Fruit fly (Drosophila melanogaster): ENCODE results near the gene sn.

Gene sn

DNA sequence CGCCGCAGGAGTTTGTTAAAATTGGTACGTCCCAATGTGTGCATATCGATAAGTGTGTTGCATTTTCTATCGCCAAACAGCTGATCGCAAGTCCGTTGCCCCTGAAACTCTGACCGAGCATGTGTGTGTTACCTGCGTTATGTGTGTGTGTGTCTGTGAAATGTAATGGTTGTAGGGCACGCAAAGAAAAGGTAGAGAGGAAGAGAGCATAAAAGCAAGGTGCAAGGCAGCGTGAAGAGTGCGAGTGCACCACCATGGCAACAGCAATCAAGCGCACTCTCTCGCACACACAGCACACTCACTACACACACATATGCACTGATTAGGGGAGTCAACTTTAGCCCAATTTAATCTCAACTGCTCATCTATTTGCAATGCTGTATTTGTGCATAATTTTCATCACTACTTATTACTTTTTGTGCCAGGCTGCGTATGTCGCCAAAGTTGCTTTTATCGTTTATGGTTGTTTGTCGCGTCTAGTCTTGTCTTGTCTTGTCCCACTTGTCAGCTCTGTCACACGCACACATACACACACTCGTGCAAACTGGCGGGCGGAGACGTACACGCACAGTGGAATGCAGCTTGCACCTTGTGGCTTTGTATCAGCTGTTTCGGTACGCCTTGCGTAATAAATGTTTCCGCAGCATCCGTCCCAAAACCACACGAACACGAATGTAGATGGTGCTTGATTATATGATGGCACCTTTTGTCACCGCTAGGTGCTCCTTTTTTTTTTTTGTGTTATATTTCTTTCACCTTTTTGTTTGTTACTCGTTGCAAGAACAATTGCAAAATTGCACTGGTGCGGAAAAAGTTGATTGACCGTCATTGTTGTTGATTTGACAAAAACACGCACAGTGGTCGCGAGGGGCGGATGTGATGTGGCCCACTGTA lies 26.0 kb upstream of the sn start (continued):
- TF ChIP-seq D (optimal IDR thresholded peaks at IDR 0.05): no peak
- TF ChIP-seq D (GFP tag; optimal IDR thresholded peaks at IDR 0.05): peak; percentile 93
- TF ChIP-seq Poxn (GFP tag; IDR thresholded peaks at IDR 0.05): no peak
- TF ChIP-seq mirr (GFP tag; optimal IDR thresholded peaks at IDR 0.05): no peak
- TF ChIP-seq CG2202 (tag; optimal IDR thresholded peaks at IDR 0.05): peak; percentile 73
- TF ChIP-seq CG1602 (GFP tag; optimal IDR thresholded peaks at IDR 0.05): peak; percentile 73
- TF ChIP-seq CG12299 (tag; optimal IDR thresholded peaks at IDR 0.05): peak; percentile 35
- TF ChIP-seq salm (tag; optimal IDR thresholded peaks at IDR 0.05): peak; percentile 45
- peak; percentile 89 for TF ChIP-seq CG16863 (GFP tag; optimal IDR thresholded peaks at IDR 0.05)
- no peak for TF ChIP-seq pzg (GFP tag; optimal IDR thresholded peaks at IDR 0.05)
- peak; percentile 38 for TF ChIP-seq CG30020 (tag; optimal IDR thresholded peaks at IDR 0.05)
- TF ChIP-seq CG10979 (tag; optimal IDR thresholded peaks at IDR 0.05): peak; percentile 90
- TF ChIP-seq ato (GFP tag; IDR thresholded peaks at IDR 0.05; ENCODE audit: partially characterized antibody): no peak
- TF ChIP-seq TFAM (GFP tag; optimal IDR thresholded peaks at IDR 0.05): peak; percentile 40
- no peak for TF ChIP-seq CG12769 (tag; optimal IDR thresholded peaks at IDR 0.05)
- no peak for TF ChIP-seq CG34224 (GFP tag; IDR thresholded peaks at IDR 0.05; ENCODE audit: partially characterized antibody)
- peak; percentile 42 for TF ChIP-seq emc (GFP tag; optimal IDR thresholded peaks at IDR 0.05)
- TF ChIP-seq Bteb2 (GFP tag; optimal IDR thresholded peaks at IDR 0.05): no peak
- TF ChIP-seq CG14050 (GFP tag; IDR thresholded peaks at IDR 0.05): peak; percentile 38; the same call in 1 of the 3 replicates
- no peak for TF ChIP-seq Dp (GFP tag; optimal IDR thresholded peaks at IDR 0.05)
- TF ChIP-seq CG10267 (tag; optimal IDR thresholded peaks at IDR 0.05): peak; percentile 73
- peak; percentile 76 for TF ChIP-seq tx (GFP tag; optimal IDR thresholded peaks at IDR 0.05)
- no peak for TF ChIP-seq stwl (tag; optimal IDR thresholded peaks at IDR 0.05)
- TF ChIP-seq C15 (GFP tag; IDR thresholded peaks at IDR 0.05): no peak; the same call in 2 of the 3 replicates
- peak; percentile 83 for TF ChIP-seq wor (GFP tag; IDR thresholded peaks at IDR 0.05)
- peak; percentile 68; the same call in 1 of the 2 replicates for TF ChIP-seq CG32767 (GFP tag; IDR thresholded peaks at IDR 0.05)
- TF ChIP-seq kah (GFP tag; optimal IDR thresholded peaks at IDR 0.05): peak; percentile 65
- TF ChIP-seq Sin3A (optimal IDR thresholded peaks at IDR 0.05): no peak
- peak; percentile 55 for TF ChIP-seq Dip3 (GFP tag; optimal IDR thresholded peaks at IDR 0.05)
- no peak for TF ChIP-seq HmgZ (tag; optimal IDR thresholded peaks at IDR 0.05)
- peak; percentile 53 for TF ChIP-seq repo (GFP tag; optimal IDR thresholded peaks at IDR 0.05)
- peak; percentile 86 for TF ChIP-seq pnt (GFP tag; optimal IDR thresholded peaks at IDR 0.05)
- peak; percentile 65 for TF ChIP-seq ro (GFP tag; IDR thresholded peaks at IDR 0.05)
- peak; percentile 25 for TF ChIP-seq CG13624 (GFP tag; optimal IDR thresholded peaks at IDR 0.05)
- TF ChIP-seq Rx (GFP tag; IDR thresholded peaks at IDR 0.05): peak; percentile 65; the same call in 1 of the 2 replicates
- TF ChIP-seq eve (GFP tag; optimal IDR thresholded peaks at IDR 0.05): peak in 1 of 2 experiments; percentile 46
- peak; percentile 68 for TF ChIP-seq CG17328 (GFP tag; IDR thresholded peaks at IDR 0.05)
- peak; percentile 82 for TF ChIP-seq Drgx (GFP tag; IDR thresholded peaks at IDR 0.05)
- TF ChIP-seq Meics (GFP tag; optimal IDR thresholded peaks at IDR 0.05): peak; percentile 68
- peak; percentile 50 for TF ChIP-seq Ets97D (GFP tag; optimal IDR thresholded peaks at IDR 0.05)

DNA sequence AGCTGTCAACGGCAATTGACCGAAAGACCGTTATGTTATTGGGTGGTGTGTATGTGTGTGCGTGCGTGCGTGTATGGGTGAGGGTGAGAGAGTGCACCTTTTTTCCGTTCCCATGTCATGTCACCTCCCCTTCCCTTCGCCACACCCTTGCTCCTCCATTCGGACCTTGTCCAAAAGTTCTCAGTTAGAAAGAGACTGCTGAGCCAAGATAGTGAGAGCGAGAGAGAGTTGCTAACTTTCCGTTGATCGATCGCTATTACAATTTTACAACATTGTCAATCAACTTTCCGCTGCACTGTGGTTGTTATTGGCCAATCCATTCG lies 25.4 kb upstream of the sn start:
- TF ChIP-seq CG7963 (GFP tag; IDR thresholded peaks at IDR 0.05; ENCODE audit: partially characterized antibody): no peak
- no peak for TF ChIP-seq gsb-n (tag; optimal IDR thresholded peaks at IDR 0.05)
- TF ChIP-seq HLH54F (GFP tag; optimal IDR thresholded peaks at IDR 0.05): no peak
- TF ChIP-seq Abd-B (GFP tag; optimal IDR thresholded peaks at IDR 0.05): no peak
- TF ChIP-seq abd-A (tag; optimal IDR thresholded peaks at IDR 0.05): no peak
- TF ChIP-seq Mes4 (GFP tag; optimal IDR thresholded peaks at IDR 0.05): no peak
- no peak for TF ChIP-seq Nf-YA (GFP tag; IDR thresholded peaks at IDR 0.05)
- no peak for TF ChIP-seq CG13775 (GFP tag; optimal IDR thresholded peaks at IDR 0.05)
- no peak for TF ChIP-seq CrebB (tag; optimal IDR thresholded peaks at IDR 0.05)
- no peak for TF ChIP-seq zen (tag; optimal IDR thresholded peaks at IDR 0.05)
- peak; percentile 27 for TF ChIP-seq CG5180 (GFP tag; optimal IDR thresholded peaks at IDR 0.05)
- no peak for TF ChIP-seq CG30431 (GFP tag; optimal IDR thresholded peaks at IDR 0.05)
- TF ChIP-seq GATAe (GFP tag; conservative IDR thresholded peaks at IDR 0.05): no peak

Data from whole organism, embryonic.